Worm (Caenorhabditis elegans) whole organism, young adult: Measurements from ENCODE around the gene cft-1.

Experiments
- B0019.2 ChIP-seq: fragments of 200-800 bp; sonication (Bioruptor generic); conservative IDR thresholded peaks from 2 replicates; pipeline ENCODE4 v1.3.6; 2022; ENCODE audit warnings: missing genetic modification reagents, missing genetic modification characterization, missing compliant biosample characterization
- B0336.3 ChIP-seq: fragments of 200-800 bp; sonication (Bioruptor generic); IDR thresholded peaks from 2 replicates; pipeline ENCODE4 v1.3.6; 2022; ENCODE audit warnings: missing genetic modification characterization, missing compliant biosample characterization
- F22D6.2 ChIP-seq: sonication (generic microtip); optimal IDR thresholded peaks from 2 replicates; lab custom pipeline; 2016; ENCODE audit warnings: mild to moderate bottlenecking, missing genetic modification characterization, missing compliant biosample characterization
- F33H1.4 ChIP-seq: fragments of 200-800 bp; sonication (Bioruptor generic); IDR thresholded peaks from 2 replicates; pipeline ENCODE4 v1.3.6; 2022; ENCODE audit warnings: missing genetic modification reagents, missing genetic modification characterization, missing compliant biosample characterization
- Y53F4B.3 ChIP-seq: fragments of 200-800 bp; sonication (Bioruptor generic); IDR thresholded peaks from 2 replicates; pipeline ENCODE4 v1.3.6; 2022; ENCODE audit warnings: missing genetic modification reagents, missing genetic modification characterization, missing compliant biosample characterization
- Y56A3A.18 ChIP-seq: fragments of 200-800 bp; sonication (Bioruptor generic); IDR thresholded peaks from 2 replicates; pipeline ENCODE4 v1.3.6; 2022; ENCODE audit warnings: missing genetic modification reagents, missing genetic modification characterization, missing compliant biosample characterization
- Y67H2A.10 ChIP-seq: fragments of 200-800 bp; sonication (Bioruptor generic); conservative IDR thresholded peaks from 2 replicates; pipeline ENCODE4 v1.3.6; 2022; ENCODE audit warnings: missing genetic modification reagents, missing genetic modification characterization, missing compliant biosample characterization
- ZK185.1 ChIP-seq: sonication (generic microtip); optimal IDR thresholded peaks from 2 replicates; lab custom pipeline; 2016; ENCODE audit warnings: mild to moderate bottlenecking, missing genetic modification characterization, missing compliant biosample characterization; ENCODE audit not compliant: poor library complexity, severe bottlenecking
- atf-7 ChIP-seq: sonication (generic microtip); optimal IDR thresholded peaks from 2 replicates; lab custom pipeline; 2017; ENCODE audit warnings: mild to moderate bottlenecking, missing genetic modification characterization, missing compliant biosample characterization
- attf-3 ChIP-seq: fragments of 200-800 bp; sonication (Bioruptor generic); conservative IDR thresholded peaks from 2 replicates; pipeline ENCODE4 v1.3.6; 2022; ENCODE audit warnings: missing genetic modification reagents, missing genetic modification characterization, missing compliant biosample characterization
- ccch-3 ChIP-seq: fragments of 200-800 bp; sonication (Bioruptor generic); optimal IDR thresholded peaks from 2 replicates; lab custom pipeline; 2018; ENCODE audit warnings: mild to moderate bottlenecking, missing genetic modification characterization, missing compliant biosample characterization
- ceh-100 ChIP-seq: fragments of 200-800 bp; sonication (Bioruptor generic); IDR thresholded peaks from 2 replicates; pipeline ENCODE4 v1.3.6; 2022; ENCODE audit warnings: missing genetic modification reagents, missing genetic modification characterization, missing compliant biosample characterization
- ceh-58 ChIP-seq: fragments of 200-800 bp; sonication (Bioruptor generic); IDR thresholded peaks from 2 replicates; pipeline ENCODE4 v1.3.6; 2022; ENCODE audit warnings: missing genetic modification characterization, missing compliant biosample characterization
- chd-7 ChIP-seq: sonication (generic microtip); optimal IDR thresholded peaks from 2 replicates; lab custom pipeline; 2016; ENCODE audit warnings: mild to moderate bottlenecking, missing genetic modification characterization, moderate library complexity, missing compliant biosample characterization
- ets-4 ChIP-seq: fragments of 200-800 bp; sonication (Bioruptor generic); optimal IDR thresholded peaks from 2 replicates; lab custom pipeline; 2018; ENCODE audit warnings: mild to moderate bottlenecking, missing genetic modification characterization, missing compliant biosample characterization
- fkh-3 ChIP-seq: sonication (generic microtip); optimal IDR thresholded peaks from 2 replicates; lab custom pipeline; 2016; ENCODE audit warnings: mild to moderate bottlenecking, missing genetic modification characterization, missing compliant biosample characterization
- hsf-1 ChIP-seq: fragments of 200-800 bp; sonication (Bioruptor generic); IDR thresholded peaks from 2 replicates; pipeline ENCODE4 v1.3.6; 2022; ENCODE audit warnings: missing genetic modification reagents, missing genetic modification characterization, missing compliant biosample characterization
- let-526 ChIP-seq: fragments of 200-800 bp; sonication (Bioruptor generic); IDR thresholded peaks from 2 replicates; pipeline ENCODE4 v1.3.6; 2022; ENCODE audit warnings: missing genetic modification reagents, missing genetic modification characterization, missing compliant biosample characterization
- let-607 ChIP-seq, 2 experiments: fragments of 200-800 bp in 1 of 2; sonication (Bioruptor generic) in 1 of 2; sonication (generic microtip) in 1 of 2; optimal IDR thresholded peaks; 2 replicates each; lab custom pipeline; 2016 to 2018; ENCODE audit warnings: mild to moderate bottlenecking in 2 of 2, missing compliant biosample characterization in 2 of 2, missing genetic modification characterization in 2 of 2, moderate library complexity in 2 of 2, missing genotype in 1 of 2
- lin-26 ChIP-seq: fragments of 200-800 bp; sonication (Bioruptor generic); IDR thresholded peaks from 2 replicates; pipeline ENCODE4 v1.3.6; 2022; ENCODE audit warnings: missing genetic modification reagents, missing genetic modification characterization, missing compliant biosample characterization
- lin-35 ChIP-seq, 3 experiments: fragments of 150-350 bp in 2 of 3; sonication (generic microtip) in 1 of 3; optimal IDR thresholded peaks; 2 replicates each; lab custom pipeline; 2014 to 2018; ENCODE audit warnings: missing biosample characterization in 3 of 3, missing genetic modification characterization in 3 of 3, missing genetic modification reagents in 3 of 3
- lsy-27 ChIP-seq: sonication (generic microtip); optimal IDR thresholded peaks from 2 replicates; lab custom pipeline; 2017; ENCODE audit warnings: missing genetic modification characterization, mild to moderate bottlenecking, missing compliant biosample characterization, antibody characterized with exemption, missing genotype, borderline replicate concordance; ENCODE audit not compliant: insufficient read depth
- nfya-1 ChIP-seq: sonication (generic microtip); optimal IDR thresholded peaks from 2 replicates; lab custom pipeline; 2017; ENCODE audit warnings: antibody characterized with exemption, missing compliant biosample characterization, missing genetic modification characterization, borderline replicate concordance; ENCODE audit not compliant: insufficient read depth
- nhr-80 ChIP-seq: sonication (generic microtip); optimal IDR thresholded peaks from 2 replicates; lab custom pipeline; 2016; ENCODE audit warnings: missing genetic modification characterization, missing compliant biosample characterization
- pha-4 ChIP-seq: fragments of 150-350 bp; sonication (generic microtip); optimal IDR thresholded peaks from 2 replicates; lab custom pipeline; 2014; ENCODE audit warnings: missing biosample characterization, missing genetic modification reagents, missing genetic modification characterization
- rcor-1 ChIP-seq: fragments of 200-800 bp; sonication (Bioruptor generic); IDR thresholded peaks from 2 replicates; pipeline ENCODE4 v1.3.6; 2022; ENCODE audit warnings: missing genetic modification reagents, missing genetic modification characterization, missing compliant biosample characterization
- repo-1 ChIP-seq: sonication (generic microtip); optimal IDR thresholded peaks from 2 replicates; lab custom pipeline; 2017; ENCODE audit warnings: mild to moderate bottlenecking, missing genetic modification characterization, missing compliant biosample characterization
- snpc-4 ChIP-seq, 5 experiments: fragments of 150-350 bp in 1 of 5; sonication (generic microtip) in 4 of 5; optimal IDR thresholded peaks; 2 replicates each; lab custom pipeline; 2014 to 2018; ENCODE audit warnings: missing genetic modification characterization in 5 of 5, missing biosample characterization in 3 of 5, antibody characterized with exemption in 2 of 5, mild to moderate bottlenecking in 2 of 5, missing compliant biosample characterization in 2 of 5, missing genotype in 2 of 5, moderate library complexity in 2 of 5, missing genetic modification reagents in 1 of 5
- tbx-9 ChIP-seq: sonication (generic microtip); optimal IDR thresholded peaks from 2 replicates; lab custom pipeline; 2016; ENCODE audit warnings: borderline replicate concordance, missing genetic modification characterization, inconsistent platforms, missing compliant biosample characterization
- tlf-1 ChIP-seq: fragments of 200-800 bp; sonication (Bioruptor generic); optimal IDR thresholded peaks from 2 replicates; lab custom pipeline; 2018; ENCODE audit warnings: mild to moderate bottlenecking, missing genetic modification characterization, missing compliant biosample characterization
- unc-62 ChIP-seq: fragments of 150-350 bp; optimal IDR thresholded peaks from 2 replicates; lab custom pipeline; 2014; ENCODE audit warnings: missing biosample characterization, missing genetic modification reagents, missing genetic modification characterization
- zfh-2 ChIP-seq: fragments of 200-800 bp; sonication (Bioruptor generic); conservative IDR thresholded peaks from 2 replicates; pipeline ENCODE4 v1.3.6; 2022; ENCODE audit warnings: missing genetic modification reagents, missing genetic modification characterization, missing compliant biosample characterization
- ztf-22 ChIP-seq: fragments of 200-800 bp; sonication (Bioruptor generic); optimal IDR thresholded peaks from 2 replicates; lab custom pipeline; 2018; ENCODE audit warnings: mild to moderate bottlenecking, missing genetic modification characterization, moderate library complexity, missing compliant biosample characterization
- ztf-26 ChIP-seq: sonication (generic microtip); optimal IDR thresholded peaks from 2 replicates; lab custom pipeline; 2017; ENCODE audit warnings: missing genetic modification characterization, missing compliant biosample characterization

cft-1 gene

ce11 chrV:5558590-5558989, 20.0 kb downstream of the cft-1 start, which contains the start of gene glb-5:
Gene glb-5, plus strand, starts transcription at chrV:5558890.
- TF ChIP-seq ZK185.1, result no peak
- TF ChIP-seq rcor-1 (GFP tag; lab: Robert Waterston, UW), result no peak
- TF ChIP-seq let-526 (GFP tag; lab: Robert Waterston, UW), result no peak
- TF ChIP-seq tbx-9 (tag; lab: Kevin White, UChicago), result no peak
- no peak for TF ChIP-seq F22D6.2
- no peak for TF ChIP-seq nfya-1 (tag; lab: Kevin White, UChicago)
- TF ChIP-seq ztf-26 (tag; lab: Kevin White, UChicago), result no peak
- no peak for TF ChIP-seq hsf-1 (GFP tag; lab: Robert Waterston, UW)
- TF ChIP-seq zfh-2 (GFP tag; lab: Robert Waterston, UW), result no peak
- TF ChIP-seq F33H1.4 (GFP tag; lab: Robert Waterston, UW), result no peak
- TF ChIP-seq Y67H2A.10 (GFP tag; lab: Robert Waterston, UW), result no peak
- TF ChIP-seq chd-7 (tag; lab: Kevin White, UChicago), result no peak
- no peak for TF ChIP-seq lin-26 (GFP tag; lab: Robert Waterston, UW)
- no peak for TF ChIP-seq tlf-1
- TF ChIP-seq let-607 (tag; optimal IDR thresholded peaks at IDR 0.05; lab: Kevin White, UChicago), result no peak
- no peak for TF ChIP-seq ceh-58
- no peak for TF ChIP-seq repo-1

ce11 chrV:5559882-5560281, 21.3 kb downstream of the cft-1 start:
- TF ChIP-seq nhr-80 (tag; lab: Kevin White, UChicago), result peak; percentile 95
- TF ChIP-seq ztf-22 (GFP tag; lab: Kevin White, UChicago), result peak; percentile 2
- no peak for TF ChIP-seq B0336.3 (GFP tag; lab: Robert Waterston, UW)
- peak; percentile 14 for TF ChIP-seq pha-4 (tag; lab: Kevin White, UChicago)
- no peak for TF ChIP-seq lsy-27 (tag; lab: Kevin White, UChicago)
- peak; percentile 80 for TF ChIP-seq ets-4 (GFP tag; lab: Kevin White, UChicago)
- TF ChIP-seq let-607 (tag; optimal IDR thresholded peaks at IDR 0.05; lab: Kevin White, UChicago), result peak; percentile 27 to 44

- no peak for TF ChIP-seq atf-7
- TF ChIP-seq attf-3, result no peak
- TF ChIP-seq Y56A3A.18 (GFP tag; lab: Robert Waterston, UW), result no peak
These were observed 28.5 kb downstream of the cft-1 start, which contains the start of gene C18C4.7 for ce11 chrV:5567119-5567518. Gene C18C4.7, minus strand, starts transcription at chrV:5567219.

ce11 chrV:5570433-5570832, 31.8 kb downstream of the cft-1 start, which contains the start of gene glb-6:
Gene glb-6, minus strand, starts transcription at chrV:5570533.
- no peak for TF ChIP-seq B0019.2
- no peak for TF ChIP-seq unc-62 (GFP tag; lab: Kevin White, UChicago)
- no peak for TF ChIP-seq lin-35 (GFP tag; optimal IDR thresholded peaks at IDR 0.05; lab: Kevin White, UChicago)
- no peak for TF ChIP-seq fkh-3 (tag; lab: Kevin White, UChicago)
- TF ChIP-seq ccch-3 (GFP tag; lab: Kevin White, UChicago), result no peak
- TF ChIP-seq Y53F4B.3 (GFP tag; lab: Robert Waterston, UW), result no peak
- TF ChIP-seq ceh-100 (GFP tag; lab: Robert Waterston, UW), result no peak
- no peak for TF ChIP-seq snpc-4 (GFP tag; optimal IDR thresholded peaks at IDR 0.05; lab: Kevin White, UChicago)
- TF ChIP-seq snpc-4 (tag; optimal IDR thresholded peaks at IDR 0.05; lab: Kevin White, UChicago), result no peak
- no peak for TF ChIP-seq nfya-1 (tag; lab: Kevin White, UChicago)
- TF ChIP-seq, all 124 proteins: peak for 0
